Worm (Caenorhabditis elegans): ENCODE data around the gene F56D6.8.

DNA sequence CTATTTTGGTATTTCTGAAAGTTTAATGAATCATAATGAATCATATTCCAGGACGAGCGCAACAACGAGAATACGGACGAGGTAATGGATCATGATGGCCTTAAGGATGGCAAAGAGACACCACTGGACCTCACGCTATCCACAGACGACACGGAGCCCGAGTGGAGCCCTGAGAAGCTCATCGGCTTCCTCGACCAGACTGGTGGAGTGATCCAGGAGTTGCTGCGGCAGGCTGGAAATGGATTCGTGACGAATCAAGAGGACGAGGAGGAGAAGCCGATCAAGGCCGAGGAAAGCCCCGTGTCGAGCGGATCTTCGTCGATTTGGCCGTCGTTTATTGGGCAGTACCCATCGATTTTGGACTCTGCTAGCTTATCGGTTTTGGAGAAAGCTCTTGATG is 34.7 kb downstream of the F56D6.8 start:
- TF ChIP-seq lin-13 (tag; optimal IDR thresholded peaks at IDR 0.05) = no peak
- TF ChIP-seq lsy-2 (tag; optimal IDR thresholded peaks at IDR 0.05) = no peak
- no peak for TF ChIP-seq elt-3 (tag; optimal IDR thresholded peaks at IDR 0.05)
- TF ChIP-seq nhr-76 (tag; optimal IDR thresholded peaks at IDR 0.05) = no peak
- no peak for TF ChIP-seq nhr-28 (tag; optimal IDR thresholded peaks at IDR 0.05)
- TF ChIP-seq ces-1 (GFP tag; optimal IDR thresholded peaks at IDR 0.05) = no peak

All from whole organism, mixed stage, embryonic.